Worm (Caenorhabditis elegans): ENCODE measurements around the gene Y110A2AL.10.

DNA sequence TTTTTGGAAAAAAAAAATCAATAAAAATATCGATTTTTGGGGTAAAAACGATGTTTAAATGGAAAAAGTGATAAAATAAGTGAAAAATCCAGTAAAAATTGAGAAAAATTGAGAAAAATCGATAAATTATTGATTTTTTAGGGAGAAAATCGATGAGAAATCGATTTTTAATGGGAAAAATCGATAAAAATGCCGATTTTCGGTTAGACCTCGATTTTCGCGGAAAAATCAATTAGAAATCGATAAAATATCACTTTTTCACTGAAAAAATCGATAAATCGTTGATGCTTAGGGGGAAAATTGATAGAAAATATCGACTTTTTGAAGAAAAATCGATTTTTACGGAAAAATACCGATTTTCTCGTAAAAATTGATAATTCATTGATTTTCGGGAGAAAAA, 29.4 kb upstream of the Y110A2AL.10 start:
- TF ChIP-seq dao-5 (tag; optimal IDR thresholded peaks at IDR 0.05) (no peak), W03F9.2 (tag; optimal IDR thresholded peaks at IDR 0.05) (no peak)

Data from whole organism, L4/young adult.